Fruit fly (Drosophila melanogaster): Measurements from ENCODE around the gene Wnt6.

DNA sequence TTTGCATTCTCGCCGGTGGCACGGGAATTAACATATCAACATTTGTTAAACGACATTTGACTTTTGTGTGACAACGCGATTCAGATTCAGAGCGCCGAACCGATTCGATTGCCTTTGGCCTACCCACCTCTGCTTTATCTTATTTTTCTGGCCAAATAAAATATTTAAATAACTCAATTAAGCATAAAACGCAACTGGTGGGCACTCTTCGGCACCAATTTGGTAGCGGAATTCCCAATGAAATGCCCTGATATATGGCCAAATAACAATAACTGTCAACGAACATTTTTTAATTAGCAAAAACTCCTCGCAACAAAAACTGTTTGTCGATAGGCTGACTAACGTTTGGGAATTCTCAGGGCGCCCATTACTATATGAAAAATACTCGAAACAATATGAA is 49.4 kb upstream of the Wnt6 start:
- TF ChIP-seq h (optimal IDR thresholded peaks at IDR 0.05) (no peak), ttk (optimal IDR thresholded peaks at IDR 0.05) (no peak)

Data from Kc167 (cell line).